Worm (Caenorhabditis elegans) whole organism, late embryonic: Measurements from ENCODE around the gene ZK856.6.

Experiments
- C38D4.7 ChIP-seq: fragments of 200-800 bp; sonication (Bioruptor generic); optimal IDR thresholded peaks from 2 replicates; lab custom pipeline; 2018; ENCODE audit warnings: mild to moderate bottlenecking, missing genetic modification characterization, moderate library complexity, missing compliant biosample characterization
- F13H6.1 ChIP-seq: sonication (generic microtip); optimal IDR thresholded peaks from 2 replicates; lab custom pipeline; 2016; ENCODE audit warnings: missing genetic modification characterization, missing compliant biosample characterization
- K02D7.2 ChIP-seq: sonication (generic microtip); optimal IDR thresholded peaks from 2 replicates; lab custom pipeline; 2017; ENCODE audit warnings: mild to moderate bottlenecking, missing genetic modification characterization, missing compliant biosample characterization
- K09A11.1 ChIP-seq: sonication (generic microtip); optimal IDR thresholded peaks from 2 replicates; lab custom pipeline; 2017; ENCODE audit warnings: antibody characterized with exemption, mild to moderate bottlenecking, missing genetic modification characterization, missing compliant biosample characterization; ENCODE audit not compliant: insufficient read depth
- ama-1 ChIP-seq: fragments of 150-350 bp; optimal IDR thresholded peaks from 2 replicates; lab custom pipeline; 2014
- ceh-18 ChIP-seq: sonication (generic microtip); optimal IDR thresholded peaks from 2 replicates; lab custom pipeline; 2016; ENCODE audit warnings: missing genetic modification characterization, missing compliant biosample characterization
- ceh-22 ChIP-seq: sonication (generic microtip); optimal IDR thresholded peaks from 2 replicates; lab custom pipeline; 2017; ENCODE audit warnings: missing biosample characterization, missing genetic modification characterization
- ceh-31 ChIP-seq: sonication (generic microtip); optimal IDR thresholded peaks from 2 replicates; lab custom pipeline; 2016; ENCODE audit warnings: missing genetic modification characterization, missing compliant biosample characterization
- ceh-34 ChIP-seq: sonication (generic microtip); optimal IDR thresholded peaks from 2 replicates; lab custom pipeline; 2016; ENCODE audit warnings: mild to moderate bottlenecking, missing genetic modification characterization, missing compliant biosample characterization
- ceh-45 ChIP-seq: fragments of 200-800 bp; sonication (Bioruptor generic); IDR thresholded peaks from 2 replicates; pipeline ENCODE4 v1.3.6; 2022; ENCODE audit warnings: missing genetic modification reagents, missing genetic modification characterization, missing compliant biosample characterization
- ceh-48 ChIP-seq: sonication (generic microtip); optimal IDR thresholded peaks from 2 replicates; lab custom pipeline; 2016; ENCODE audit warnings: missing genetic modification characterization, inconsistent platforms, missing compliant biosample characterization
- ceh-6 ChIP-seq: fragments of 200-800 bp; sonication (Bioruptor generic); optimal IDR thresholded peaks from 2 replicates; lab custom pipeline; 2018; ENCODE audit warnings: mild to moderate bottlenecking, missing genetic modification characterization, missing compliant biosample characterization
- ceh-9 ChIP-seq: sonication (generic microtip); optimal IDR thresholded peaks from 2 replicates; lab custom pipeline; 2016; ENCODE audit warnings: mild to moderate bottlenecking, missing genetic modification characterization, inconsistent platforms, missing compliant biosample characterization
- dmd-4 ChIP-seq: sonication (generic microtip); optimal IDR thresholded peaks from 2 replicates; lab custom pipeline; 2016; ENCODE audit warnings: borderline replicate concordance, missing genetic modification characterization, missing compliant biosample characterization
- elt-2 ChIP-seq: sonication (generic microtip); optimal IDR thresholded peaks from 2 replicates; lab custom pipeline; 2016; ENCODE audit warnings: missing genetic modification reagents, missing genetic modification characterization, missing compliant biosample characterization
- ets-4 ChIP-seq: sonication (generic microtip); optimal IDR thresholded peaks from 2 replicates; lab custom pipeline; 2016; ENCODE audit warnings: missing genetic modification characterization, missing compliant biosample characterization
- fax-1 ChIP-seq: sonication (generic microtip); optimal IDR thresholded peaks from 2 replicates; lab custom pipeline; 2016; ENCODE audit warnings: missing genotype, missing genetic modification characterization, missing compliant biosample characterization
- fkh-10 ChIP-seq: fragments of 150-350 bp; optimal IDR thresholded peaks from 2 replicates; lab custom pipeline; 2014; ENCODE audit warnings: missing biosample characterization, missing genetic modification reagents, missing genetic modification characterization
- gmeb-2 ChIP-seq: sonication (generic microtip); optimal IDR thresholded peaks from 2 replicates; lab custom pipeline; 2016; ENCODE audit warnings: missing genetic modification characterization, inconsistent platforms, missing compliant biosample characterization
- hlh-13 ChIP-seq: fragments of 200-800 bp; sonication (Bioruptor generic); optimal IDR thresholded peaks from 2 replicates; lab custom pipeline; 2018; ENCODE audit warnings: mild to moderate bottlenecking, missing genetic modification characterization, missing compliant biosample characterization
- hlh-30 ChIP-seq: sonication (generic microtip); optimal IDR thresholded peaks from 2 replicates; lab custom pipeline; 2017; ENCODE audit warnings: antibody characterized with exemption, missing genetic modification characterization, missing compliant biosample characterization; ENCODE audit not compliant: insufficient read depth
- hlh-8 ChIP-seq: sonication (generic microtip); optimal IDR thresholded peaks from 2 replicates; lab custom pipeline; 2016; ENCODE audit warnings: missing genotype, missing genetic modification characterization, missing compliant biosample characterization
- lin-11 ChIP-seq: fragments of 200-800 bp; sonication (Bioruptor generic); optimal IDR thresholded peaks from 2 replicates; lab custom pipeline; 2018; ENCODE audit warnings: mild to moderate bottlenecking, missing genetic modification characterization, missing compliant biosample characterization
- mec-3 ChIP-seq: sonication (generic microtip); optimal IDR thresholded peaks from 2 replicates; lab custom pipeline; 2016; ENCODE audit warnings: borderline replicate concordance, missing genetic modification characterization, missing compliant biosample characterization
- nfya-1 ChIP-seq: sonication (generic microtip); optimal IDR thresholded peaks from 2 replicates; lab custom pipeline; 2017; ENCODE audit warnings: missing genetic modification characterization, mild to moderate bottlenecking, missing compliant biosample characterization, antibody characterized with exemption, moderate library complexity
- nhr-232 ChIP-seq: sonication (generic microtip); optimal IDR thresholded peaks from 2 replicates; lab custom pipeline; 2016; ENCODE audit warnings: missing genetic modification characterization, missing compliant biosample characterization
- odd-2 ChIP-seq: sonication (generic microtip); optimal IDR thresholded peaks from 2 replicates; lab custom pipeline; 2017; ENCODE audit warnings: antibody characterized with exemption, mild to moderate bottlenecking, missing genetic modification characterization, missing compliant biosample characterization
- pag-3 ChIP-seq: sonication (generic microtip); optimal IDR thresholded peaks from 2 replicates; lab custom pipeline; 2016; ENCODE audit warnings: missing compliant biosample characterization, missing genetic modification characterization, borderline replicate concordance
- pax-1 ChIP-seq: fragments of 150-350 bp; optimal IDR thresholded peaks from 2 replicates; lab custom pipeline; 2014; ENCODE audit warnings: missing biosample characterization, missing genetic modification characterization
- pqm-1 ChIP-seq: sonication (generic microtip); optimal IDR thresholded peaks from 2 replicates; lab custom pipeline; 2016; ENCODE audit warnings: missing genetic modification characterization, missing compliant biosample characterization
- pros-1 ChIP-seq: fragments of 150-350 bp; optimal IDR thresholded peaks from 2 replicates; lab custom pipeline; 2014; ENCODE audit warnings: missing biosample characterization, missing genetic modification reagents, missing genetic modification characterization
- sdc-2 ChIP-seq: sonication (generic microtip); optimal IDR thresholded peaks from 2 replicates; lab custom pipeline; 2016; ENCODE audit warnings: missing genotype, missing genetic modification characterization, missing compliant biosample characterization
- sox-2 ChIP-seq: fragments of 200-800 bp; sonication (Bioruptor generic); IDR thresholded peaks from 2 replicates; pipeline ENCODE4 v1.3.6; 2022; ENCODE audit warnings: missing genetic modification reagents, missing genetic modification characterization, missing compliant biosample characterization
- sox-4 ChIP-seq: sonication (generic microtip); optimal IDR thresholded peaks from 2 replicates; lab custom pipeline; 2017; ENCODE audit warnings: mild to moderate bottlenecking, missing genetic modification characterization, inconsistent platforms, missing compliant biosample characterization
- tbx-2 ChIP-seq: sonication (generic microtip); optimal IDR thresholded peaks from 2 replicates; lab custom pipeline; 2016; ENCODE audit warnings: missing genetic modification characterization, missing compliant biosample characterization
- ttx-3 ChIP-seq: sonication (generic microtip); optimal IDR thresholded peaks from 2 replicates; lab custom pipeline; 2016; ENCODE audit warnings: missing genetic modification reagents, missing genetic modification characterization, missing compliant biosample characterization
- unc-42 ChIP-seq: sonication (generic microtip); optimal IDR thresholded peaks from 2 replicates; lab custom pipeline; 2016; ENCODE audit warnings: missing genotype, missing genetic modification characterization, missing compliant biosample characterization
- zip-5 ChIP-seq: sonication (generic microtip); optimal IDR thresholded peaks from 2 replicates; lab custom pipeline; 2016; ENCODE audit warnings: missing genetic modification characterization, missing compliant biosample characterization
- ztf-16 ChIP-seq: sonication (generic microtip); optimal IDR thresholded peaks from 2 replicates; lab custom pipeline; 2017; ENCODE audit warnings: missing genetic modification characterization, missing compliant biosample characterization

Gene ZK856.6

ce11 chrV:10206502-10206901 is 8.0 kb downstream of the ZK856.6 start, which contains the start of gene rpc-25:
Gene rpc-25 (minus strand): TSS chrV:10206602.
- TF ChIP-seq ztf-16 (tag; lab: Kevin White, UChicago) (no peak), nfya-1 (no peak), dmd-4 (no peak), gmeb-2 (tag; lab: Kevin White, UChicago) (no peak), ama-1 (lab: Kevin White, UChicago) (no peak), hlh-30 (tag; lab: Kevin White, UChicago) (no peak), lin-11 (tag; lab: Kevin White, UChicago) (no peak), ceh-31 (tag; lab: Kevin White, UChicago) (no peak), ets-4 (tag; lab: Kevin White, UChicago) (no peak), nhr-232 (tag; lab: Kevin White, UChicago) (no peak), C38D4.7 (no peak), odd-2 (tag; lab: Kevin White, UChicago) (no peak), pag-3 (tag; lab: Kevin White, UChicago) (no peak), zip-5 (tag; lab: Kevin White, UChicago) (no peak)

ce11 chrV:10210244-10210643 is 11.8 kb downstream of the ZK856.6 start, which contains the start of gene tftc-3:
Gene tftc-3 (minus strand): TSS chrV:10210344.
- TF ChIP-seq ceh-9 (no peak), hlh-30 (tag; lab: Kevin White, UChicago) (no peak), ceh-45 (GFP tag; lab: Robert Waterston, UW) (no peak), lin-11 (tag; lab: Kevin White, UChicago) (no peak), odd-2 (tag; lab: Kevin White, UChicago) (no peak), sdc-2 (tag; lab: Kevin White, UChicago) (no peak), tbx-2 (no peak), fkh-10 (no peak), pros-1 (tag; lab: Kevin White, UChicago) (no peak), ceh-22 (tag; lab: Kevin White, UChicago) (no peak), ceh-48 (tag; lab: Kevin White, UChicago) (no peak), unc-42 (tag; lab: Kevin White, UChicago) (no peak), sox-2 (GFP tag; lab: Robert Waterston, UW) (no peak), hlh-8 (tag; lab: Kevin White, UChicago) (no peak), pax-1 (tag; lab: Kevin White, UChicago) (no peak)
- TF ChIP-seq, all 69 proteins: peak for 0

ce11 chrV:10212027-10212426 is 13.5 kb downstream of the ZK856.6 start, which contains the start of gene zhit-3:
Gene zhit-3 (minus strand): TSS chrV:10212127.
- no peak for TF ChIP-seq pqm-1
- TF ChIP-seq F13H6.1: no peak
- TF ChIP-seq elt-2 (tag; lab: Kevin White, UChicago): no peak
- no peak for TF ChIP-seq pax-1 (tag; lab: Kevin White, UChicago)
- no peak for TF ChIP-seq sox-4 (tag; lab: Kevin White, UChicago)
- TF ChIP-seq fax-1 (tag; lab: Kevin White, UChicago): no peak
- TF ChIP-seq ceh-9: no peak

- TF ChIP-seq hlh-30 (tag; lab: Kevin White, UChicago): no peak
- TF ChIP-seq gmeb-2 (tag; lab: Kevin White, UChicago): no peak
- no peak for TF ChIP-seq K09A11.1 (tag; lab: Kevin White, UChicago)
- no peak for TF ChIP-seq ceh-18 (tag; lab: Kevin White, UChicago)
- TF ChIP-seq zip-5 (tag; lab: Kevin White, UChicago): no peak
- TF ChIP-seq pax-1 (tag; lab: Kevin White, UChicago): no peak
- no peak for TF ChIP-seq hlh-13
- no peak for TF ChIP-seq K02D7.2 (tag; lab: Kevin White, UChicago)
- no peak for TF ChIP-seq odd-2 (tag; lab: Kevin White, UChicago)
- no peak for TF ChIP-seq mec-3 (tag; lab: Kevin White, UChicago)
- no peak for TF ChIP-seq ceh-34 (tag; lab: Kevin White, UChicago)
- TF ChIP-seq ceh-48 (tag; lab: Kevin White, UChicago): no peak
- TF ChIP-seq ttx-3 (tag; lab: Kevin White, UChicago): no peak
- no peak for TF ChIP-seq ceh-6 (GFP tag; lab: Kevin White, UChicago)
These were observed 14.1 kb downstream of the ZK856.6 start, which contains the start of gene hpo-40 for ce11 chrV:10212627-10213026. Gene hpo-40 (plus strand): TSS chrV:10212927.
